Fruit fly (Drosophila melanogaster): Measurements from ENCODE around the gene hh.

Gene hh

DNA sequence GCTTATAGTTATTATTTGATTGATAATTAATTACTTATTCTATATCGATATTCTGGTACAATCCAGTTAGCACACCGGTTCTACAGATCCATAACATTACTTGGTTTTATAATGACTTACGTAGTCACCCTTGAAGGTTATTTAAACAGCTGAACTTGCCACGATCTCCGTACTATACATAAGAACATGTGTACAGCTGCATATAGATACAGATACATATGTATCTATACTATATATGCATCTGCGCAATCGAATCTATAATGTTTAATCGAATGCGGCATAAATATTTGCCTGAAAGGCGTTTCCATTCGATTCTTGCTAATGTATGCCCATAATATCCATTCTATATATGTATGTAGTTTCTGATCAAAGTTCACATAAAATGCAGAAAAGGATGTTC is 37.6 kb upstream of the hh start (continued):
- TF ChIP-seq zf30C (GFP tag; optimal IDR thresholded peaks at IDR 0.05) (no peak), lab (GFP tag; optimal IDR thresholded peaks at IDR 0.05) (peak; percentile 16), gem (tag; optimal IDR thresholded peaks at IDR 0.05) (peak; percentile 1), nerfin-2 (GFP tag; IDR thresholded peaks at IDR 0.05; ENCODE audit: partially characterized antibody) (no peak), prd (optimal IDR thresholded peaks at IDR 0.05) (no peak), prd (GFP tag; IDR thresholded peaks at IDR 0.05) (no peak), da (GFP tag; optimal IDR thresholded peaks at IDR 0.05) (no peak), Neu2 (GFP tag; optimal IDR thresholded peaks at IDR 0.05; ENCODE audit: borderline replicate concordance) (no peak), pnt (GFP tag; optimal IDR thresholded peaks at IDR 0.05) (no peak), CG8290 (GFP tag; optimal IDR thresholded peaks at IDR 0.05) (no peak), CG8290 (tag; optimal IDR thresholded peaks at IDR 0.05) (peak in 1 of 2 experiments; percentile 28), Dref (GFP tag; IDR thresholded peaks at IDR 0.05) (no peak), tio (GFP tag; optimal IDR thresholded peaks at IDR 0.05) (no peak), sisA (GFP tag; IDR thresholded peaks at IDR 0.05) (no peak), lov (optimal IDR thresholded peaks at IDR 0.05) (no peak), lov (GFP tag; IDR thresholded peaks at IDR 0.05) (no peak), CG10462 (GFP tag; optimal IDR thresholded peaks at IDR 0.05) (no peak), corto (GFP tag; optimal IDR thresholded peaks at IDR 0.05) (no peak), toy (GFP tag; IDR thresholded peaks at IDR 0.05) (no peak), CG31365 (tag; optimal IDR thresholded peaks at IDR 0.05) (no peak), bowl (GFP tag; IDR thresholded peaks at IDR 0.05) (no peak), Fer3 (tag; optimal IDR thresholded peaks at IDR 0.05) (no peak), wek (GFP tag; optimal IDR thresholded peaks at IDR 0.05) (no peak), exex (tag; optimal IDR thresholded peaks at IDR 0.05) (no peak), CG2678 (tag; optimal IDR thresholded peaks at IDR 0.05) (peak; percentile 33), en (GFP tag; optimal IDR thresholded peaks at IDR 0.05) (no peak), Dfd (GFP tag; optimal IDR thresholded peaks at IDR 0.05) (no peak), ATbp (GFP tag; optimal IDR thresholded peaks at IDR 0.05) (peak; percentile 4), CG15514 (GFP tag; optimal IDR thresholded peaks at IDR 0.05) (peak; percentile 25), emc (GFP tag; optimal IDR thresholded peaks at IDR 0.05) (no peak), CG3838 (GFP tag; optimal IDR thresholded peaks at IDR 0.05) (no peak), Ada2b (GFP tag; IDR thresholded peaks at IDR 0.05) (no peak), CG9876 (GFP tag; optimal IDR thresholded peaks at IDR 0.05) (no peak), CG11247 (GFP tag; IDR thresholded peaks at IDR 0.05) (no peak), nmo (GFP tag; optimal IDR thresholded peaks at IDR 0.05) (no peak), B-H2 (GFP tag; optimal IDR thresholded peaks at IDR 0.05) (no peak), Bteb2 (GFP tag; optimal IDR thresholded peaks at IDR 0.05) (no peak), Atf6 (GFP tag; IDR thresholded peaks at IDR 0.05) (no peak), ham (GFP tag; IDR thresholded peaks at IDR 0.05) (no peak), hb (GFP tag; IDR thresholded peaks at IDR 0.05; ENCODE audit: partially characterized antibody) (no peak), Antp (GFP tag; optimal IDR thresholded peaks at IDR 0.05) (no peak), CG14014 (GFP tag; IDR thresholded peaks at IDR 0.05) (no peak)

DNA sequence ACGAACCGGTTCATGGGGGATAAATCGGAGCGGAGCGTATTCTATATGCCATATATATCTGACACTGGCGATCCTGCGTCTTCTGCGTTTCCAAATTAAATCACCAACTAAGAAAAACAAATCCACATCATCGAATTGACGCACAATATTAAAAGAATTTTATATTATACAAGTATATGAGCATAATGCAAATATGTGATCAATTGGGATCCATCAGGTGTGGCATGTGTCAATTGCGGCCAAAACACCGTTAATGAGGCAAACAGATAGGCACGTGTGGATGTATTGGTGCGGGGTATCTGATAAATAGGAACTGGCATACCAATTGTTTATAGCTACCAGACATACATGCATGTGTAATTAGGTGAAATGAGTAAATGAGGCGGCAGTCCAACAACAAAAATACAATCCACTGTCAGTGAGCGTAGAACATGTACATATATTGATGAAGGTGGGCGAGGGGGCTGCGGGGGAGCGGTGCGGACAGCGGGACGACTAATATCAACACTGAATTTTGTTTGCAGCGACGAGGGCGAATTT is 36.4 kb upstream of the hh start:
- TF ChIP-seq Trl (optimal IDR thresholded peaks at IDR 0.05) (no peak), Trl (GFP tag; optimal IDR thresholded peaks at IDR 0.05) (no peak), BtbVII (GFP tag; optimal IDR thresholded peaks at IDR 0.05) (peak; percentile 68), Nf-YC (tag; optimal IDR thresholded peaks at IDR 0.05) (no peak), insv (GFP tag; optimal IDR thresholded peaks at IDR 0.05) (no peak), jumu (GFP tag; optimal IDR thresholded peaks at IDR 0.05) (no peak), sisA (GFP tag; IDR thresholded peaks at IDR 0.05) (no peak), gem (tag; optimal IDR thresholded peaks at IDR 0.05) (peak; percentile 12), Dref (GFP tag; IDR thresholded peaks at IDR 0.05) (no peak), zf30C (GFP tag; optimal IDR thresholded peaks at IDR 0.05) (no peak), luna (GFP tag; optimal IDR thresholded peaks at IDR 0.05) (no peak), CG7839 (tag; optimal IDR thresholded peaks at IDR 0.05) (no peak), CG9727 (GFP tag; optimal IDR thresholded peaks at IDR 0.05) (no peak), ttk (GFP tag; IDR thresholded peaks at IDR 0.05) (no peak), CG14441 (GFP tag; IDR thresholded peaks at IDR 0.05) (no peak), CG7745 (tag; optimal IDR thresholded peaks at IDR 0.05) (no peak), pb (GFP tag; optimal IDR thresholded peaks at IDR 0.05) (no peak)

All from whole organism, embryonic.